Worm (Caenorhabditis elegans): ENCODE data around the gene cutl-18.

ce11 chrV:11320860-11321259 lies 4.2 kb upstream of the cutl-18 start:
- TF ChIP-seq nhr-237 (tag; optimal IDR thresholded peaks at IDR 0.05) (no peak), ztf-11 (tag; optimal IDR thresholded peaks at IDR 0.05) (no peak), ceh-32 (tag; optimal IDR thresholded peaks at IDR 0.05; ENCODE audit: poor library complexity) (no peak), F49E8.2 (tag; optimal IDR thresholded peaks at IDR 0.05; ENCODE audit: borderline replicate concordance) (no peak), unc-62 (GFP tag; optimal IDR thresholded peaks at IDR 0.05 in 1 of 2) (peak in 1 of 2 experiments; percentile 8), unc-62 (tag; optimal IDR thresholded peaks at IDR 0.05) (no peak), ceh-28 (tag; optimal IDR thresholded peaks at IDR 0.05) (no peak), aha-1 (tag) (peak; percentile 72), jun-1 (tag; optimal IDR thresholded peaks at IDR 0.05) (no peak), ceh-82 (tag; optimal IDR thresholded peaks at IDR 0.05) (no peak), arid-1 (GFP tag; conservative IDR thresholded peaks at IDR 0.05) (no peak), fos-1 (tag; optimal IDR thresholded peaks at IDR 0.05) (no peak), nhr-10 (tag; optimal IDR thresholded peaks at IDR 0.05) (no peak)

Data from whole organism, L4 larva.